Worm (Caenorhabditis elegans): ENCODE measurements around the gene C06B3.6.

ce11 chrV:13926398-13926797 lies 17.6 kb upstream of the C06B3.6 start, which contains the start of gene srxa-12:
- TF ChIP-seq him-1 (tag; optimal IDR thresholded peaks at IDR 0.05) (no peak), W03F9.2 (tag; optimal IDR thresholded peaks at IDR 0.05) (no peak), dao-5 (tag; optimal IDR thresholded peaks at IDR 0.05) (no peak)

All from whole organism, L4/young adult.